Worm (Caenorhabditis elegans): Measurements from ENCODE around the gene W02C12.2.
A peak's percentile ranks its signal among the peaks of the same experiment; 100 is the strongest.

W02C12.2 gene

DNA sequence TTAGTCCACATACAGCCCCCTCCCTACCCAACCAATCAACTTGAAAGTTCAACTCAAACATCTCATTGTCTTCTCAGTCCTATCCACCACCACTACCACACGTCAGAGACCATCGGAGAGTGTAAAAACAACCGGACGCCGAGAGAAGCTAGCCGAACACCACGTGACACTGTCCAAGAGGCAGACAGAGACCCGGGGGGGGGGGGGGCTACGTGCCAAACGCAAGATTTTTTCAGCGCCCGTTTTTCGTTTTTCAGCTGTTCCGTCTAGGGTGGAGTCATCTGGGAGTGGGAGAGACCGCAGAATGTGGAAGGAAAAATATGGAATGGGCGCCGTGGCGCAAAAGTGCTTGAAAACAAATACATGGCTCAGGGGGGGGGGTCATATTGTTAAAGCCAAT lies 18.1 kb upstream of the W02C12.2 start:
- TF ChIP-seq tbx-11 (GFP tag; IDR thresholded peaks at IDR 0.05), result no peak
- TF ChIP-seq tbx-37 (GFP tag; conservative IDR thresholded peaks at IDR 0.05), result no peak

DNA sequence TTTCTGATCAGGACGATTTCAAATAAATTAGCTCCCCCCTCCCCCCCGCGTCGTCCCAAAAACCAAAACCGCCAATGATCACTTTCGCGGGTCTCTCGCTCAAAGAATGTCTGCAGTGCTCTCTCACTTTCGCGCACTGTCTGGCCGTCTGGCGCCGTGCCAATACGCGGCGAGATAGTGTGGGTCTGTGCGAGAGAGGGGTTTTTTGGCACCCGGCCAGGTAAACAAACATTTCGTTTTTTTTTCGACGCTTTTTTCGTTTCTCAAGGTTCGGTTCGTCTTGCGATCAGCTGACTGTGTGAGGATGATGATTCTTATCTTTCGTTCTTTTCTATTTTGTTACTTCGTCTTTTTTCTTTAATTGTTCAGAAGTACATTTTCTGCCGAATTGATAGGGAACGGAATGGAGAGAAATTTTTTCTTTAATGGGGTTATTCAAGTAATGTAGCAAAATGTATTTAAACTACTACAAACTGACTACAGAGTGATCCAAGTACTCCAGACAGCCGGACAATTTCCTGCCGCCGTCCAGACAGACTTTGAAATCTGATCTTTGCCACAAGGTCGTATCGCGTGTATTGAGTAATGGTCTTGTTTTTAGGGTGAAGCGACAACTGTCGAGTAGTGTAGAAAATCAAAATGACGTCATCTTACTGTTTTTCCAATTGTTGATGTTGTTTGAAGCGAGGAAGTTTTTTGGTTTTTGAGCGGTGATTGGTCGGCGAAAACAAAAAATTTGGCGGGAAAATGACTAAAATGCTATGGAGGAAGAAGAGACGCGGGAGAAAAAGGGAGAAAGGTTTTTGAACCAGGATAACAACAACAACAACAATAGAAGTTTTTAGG lies 16.6 kb upstream of the W02C12.2 start:
- TF ChIP-seq hmg-4 (GFP tag; optimal IDR thresholded peaks at IDR 0.05) (no peak), hnd-1 (tag; optimal IDR thresholded peaks at IDR 0.05) (no peak), ama-1 (optimal IDR thresholded peaks at IDR 0.05) (no peak), aly-1 (tag; optimal IDR thresholded peaks at IDR 0.05) (no peak), tra-4 (tag; optimal IDR thresholded peaks at IDR 0.05) (no peak), tbx-11 (GFP tag; IDR thresholded peaks at IDR 0.05) (no peak)

DNA sequence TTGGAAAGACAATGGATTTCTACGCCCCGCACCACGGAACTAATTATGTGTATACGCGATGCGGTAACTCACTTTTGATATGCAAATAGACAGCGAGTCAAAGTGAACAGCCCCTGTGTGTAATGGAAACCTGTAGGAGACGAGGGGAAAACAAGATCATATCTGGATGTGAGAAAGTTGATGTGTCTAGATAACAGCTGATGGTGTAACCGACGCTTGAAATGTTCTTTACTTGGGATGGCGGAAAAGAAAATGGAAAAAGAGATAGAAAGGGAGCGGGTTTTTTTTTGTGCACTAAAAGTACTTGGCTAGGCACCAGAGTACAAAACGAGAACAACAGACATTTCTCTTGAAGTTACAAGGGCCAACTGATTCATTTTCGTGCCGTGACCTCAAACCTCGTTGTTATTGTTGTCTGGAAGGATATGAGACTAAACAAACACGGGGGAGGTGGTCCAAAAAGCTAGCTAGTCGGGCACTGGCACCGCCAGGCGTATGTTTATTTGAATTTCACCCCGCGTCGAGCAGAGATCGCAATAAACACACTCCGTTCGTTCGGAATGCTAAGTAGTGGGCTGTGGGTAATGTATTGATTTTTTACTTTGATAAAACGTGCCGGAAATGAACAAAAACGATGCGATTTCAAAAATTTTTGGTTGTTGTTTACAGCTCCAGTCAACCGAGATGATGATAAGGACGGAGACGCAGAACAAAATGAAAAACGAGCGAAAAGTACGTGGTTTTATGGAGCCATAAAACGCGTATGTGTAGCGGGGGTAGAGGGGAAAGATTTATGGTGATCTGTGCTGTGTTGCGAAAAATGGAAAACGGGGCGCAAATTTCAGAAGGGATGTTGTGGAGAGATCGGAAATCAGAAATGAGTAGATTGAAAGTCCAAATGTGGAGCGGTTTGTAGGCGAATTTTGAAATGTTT lies 14.3 kb upstream of the W02C12.2 start:
- TF ChIP-seq hmbx-1 (tag; optimal IDR thresholded peaks at IDR 0.05), result no peak
- TF ChIP-seq scrt-1 (GFP tag; IDR thresholded peaks at IDR 0.05), result no peak
- no peak for TF ChIP-seq hmg-4 (GFP tag; optimal IDR thresholded peaks at IDR 0.05)

DNA sequence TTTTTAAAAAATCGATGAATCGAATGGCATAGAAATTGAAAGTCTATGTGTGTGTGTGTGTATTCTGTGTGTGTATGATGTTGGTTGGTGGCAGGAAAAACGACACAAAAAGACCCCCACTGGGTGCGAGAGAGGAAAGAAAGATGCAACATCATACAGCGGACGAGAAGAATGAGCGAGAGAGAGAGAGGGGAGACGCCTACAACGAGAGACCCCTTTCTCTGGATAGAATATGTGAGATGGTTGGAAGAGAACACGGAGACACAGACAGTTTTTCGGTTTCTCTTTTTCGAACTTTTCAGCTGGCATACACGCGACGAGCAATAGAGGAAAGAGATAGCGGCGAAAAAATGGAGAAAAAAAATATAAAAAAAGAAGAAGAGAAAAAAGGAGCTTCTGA lies 12.1 kb upstream of the W02C12.2 start:
- TF ChIP-seq hmg-4 (GFP tag; optimal IDR thresholded peaks at IDR 0.05) (peak; percentile 31), scrt-1 (GFP tag; IDR thresholded peaks at IDR 0.05) (no peak), tra-4 (tag; optimal IDR thresholded peaks at IDR 0.05) (no peak), F13C5.2 (tag; optimal IDR thresholded peaks at IDR 0.05) (peak; percentile 50)

DNA sequence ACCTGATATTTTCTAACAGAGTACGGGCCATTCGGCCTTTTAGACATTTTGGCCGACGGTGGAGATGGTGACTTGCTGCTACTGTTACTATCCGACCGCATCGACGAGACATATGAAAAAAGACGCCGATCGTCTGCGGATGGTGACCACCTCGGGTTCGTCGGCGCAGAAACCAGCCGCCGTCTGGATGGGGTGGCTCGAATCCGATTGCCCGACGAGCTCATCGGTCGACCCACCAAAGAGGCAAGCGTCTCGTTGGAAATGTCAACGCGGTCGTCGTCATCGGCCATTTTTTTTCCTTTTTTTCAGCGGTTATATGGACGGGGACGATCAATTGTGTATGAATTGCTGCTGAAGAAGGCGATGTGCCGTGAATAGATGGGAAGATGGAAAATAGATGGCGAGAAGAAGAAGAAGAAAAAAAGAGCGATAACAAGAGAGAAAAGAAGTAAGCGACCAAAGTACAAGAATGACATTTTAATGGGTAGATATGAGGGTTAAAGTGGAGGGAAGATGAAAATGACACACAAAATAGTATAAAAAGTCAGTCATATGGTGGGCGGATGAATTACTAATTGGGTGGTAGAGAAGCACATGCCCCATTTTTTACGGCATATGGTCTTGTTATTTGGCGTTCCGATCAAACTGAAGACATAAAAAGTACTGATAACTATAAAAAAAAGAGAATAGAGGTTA lies 11.1 kb upstream of the W02C12.2 start:
- TF ChIP-seq ama-1 (optimal IDR thresholded peaks at IDR 0.05) (no peak), aly-1 (tag; optimal IDR thresholded peaks at IDR 0.05) (no peak), hnd-1 (tag; optimal IDR thresholded peaks at IDR 0.05) (no peak), pes-1 (GFP tag; IDR thresholded peaks at IDR 0.05) (no peak)

DNA sequence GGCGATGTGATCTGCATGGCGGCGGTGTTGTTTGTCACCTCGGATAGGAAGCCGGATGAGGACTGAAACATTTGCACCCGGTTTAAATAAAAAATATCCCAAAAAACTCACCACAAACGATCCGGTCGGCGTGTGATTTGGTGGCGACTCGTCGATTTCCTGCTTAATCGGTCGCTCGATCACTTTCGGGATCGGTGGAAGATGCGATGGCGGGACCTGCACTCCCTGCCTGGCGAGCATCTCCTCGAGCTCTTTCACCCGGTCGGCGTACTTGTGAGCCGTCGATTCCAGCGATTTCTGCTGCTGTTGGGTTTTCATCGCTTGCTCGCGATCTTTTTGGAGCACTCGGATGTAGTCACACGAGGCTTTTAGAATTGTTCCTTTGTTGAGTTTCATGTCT lies 8.9 kb upstream of the W02C12.2 start:
- TF ChIP-seq hmg-4 (GFP tag; optimal IDR thresholded peaks at IDR 0.05) (no peak), pes-1 (GFP tag; IDR thresholded peaks at IDR 0.05) (no peak), tbx-37 (GFP tag; conservative IDR thresholded peaks at IDR 0.05) (no peak), ceh-13 (GFP tag; optimal IDR thresholded peaks at IDR 0.05) (no peak), tra-4 (tag; optimal IDR thresholded peaks at IDR 0.05) (no peak), hnd-1 (tag; optimal IDR thresholded peaks at IDR 0.05) (no peak), sea-1 (GFP tag; conservative IDR thresholded peaks at IDR 0.05) (no peak), ceh-36 (tag; optimal IDR thresholded peaks at IDR 0.05) (no peak), scrt-1 (GFP tag; IDR thresholded peaks at IDR 0.05) (no peak), ets-7 (tag; optimal IDR thresholded peaks at IDR 0.05) (no peak), aly-1 (tag; optimal IDR thresholded peaks at IDR 0.05) (no peak), B0310.2 (tag; optimal IDR thresholded peaks at IDR 0.05) (no peak), flt-1 (GFP tag; IDR thresholded peaks at IDR 0.05) (no peak), tbx-11 (GFP tag; IDR thresholded peaks at IDR 0.05) (no peak), ama-1 (optimal IDR thresholded peaks at IDR 0.05) (no peak), hmbx-1 (tag; optimal IDR thresholded peaks at IDR 0.05) (no peak), F13C5.2 (tag; optimal IDR thresholded peaks at IDR 0.05) (no peak)

DNA sequence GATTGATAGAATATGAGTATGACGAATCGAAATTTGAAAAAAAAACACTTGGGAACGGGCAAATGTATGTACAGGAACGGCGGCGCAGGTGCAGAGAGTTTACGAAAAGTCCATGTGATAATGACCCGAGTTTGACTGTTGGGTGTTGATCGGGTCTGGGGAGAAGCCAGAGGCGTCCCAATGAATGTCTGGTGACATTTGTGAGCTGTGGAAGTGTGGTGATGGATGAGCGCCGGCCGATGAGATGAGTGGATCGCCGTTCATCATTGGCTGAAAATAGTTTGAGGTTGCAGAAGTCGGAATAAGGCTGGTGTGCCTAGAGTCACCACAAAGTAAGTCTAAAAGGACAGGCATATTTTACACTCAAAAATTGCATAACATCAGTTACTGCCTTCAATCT lies 7.9 kb upstream of the W02C12.2 start:
- TF ChIP-seq sea-1 (GFP tag; conservative IDR thresholded peaks at IDR 0.05) (no peak), flt-1 (GFP tag; IDR thresholded peaks at IDR 0.05) (no peak), tra-4 (tag; optimal IDR thresholded peaks at IDR 0.05) (no peak), ets-7 (tag; optimal IDR thresholded peaks at IDR 0.05) (no peak), ceh-13 (GFP tag; optimal IDR thresholded peaks at IDR 0.05) (no peak), tbx-37 (GFP tag; conservative IDR thresholded peaks at IDR 0.05) (no peak), hmbx-1 (tag; optimal IDR thresholded peaks at IDR 0.05) (no peak), ama-1 (optimal IDR thresholded peaks at IDR 0.05) (no peak), F13C5.2 (tag; optimal IDR thresholded peaks at IDR 0.05) (no peak), hnd-1 (tag; optimal IDR thresholded peaks at IDR 0.05) (no peak), B0310.2 (tag; optimal IDR thresholded peaks at IDR 0.05) (no peak), aly-1 (tag; optimal IDR thresholded peaks at IDR 0.05) (no peak), scrt-1 (GFP tag; IDR thresholded peaks at IDR 0.05) (no peak), tbx-11 (GFP tag; IDR thresholded peaks at IDR 0.05) (no peak), hmg-4 (GFP tag; optimal IDR thresholded peaks at IDR 0.05) (no peak), pes-1 (GFP tag; IDR thresholded peaks at IDR 0.05) (no peak), ceh-36 (tag; optimal IDR thresholded peaks at IDR 0.05) (no peak)

Measured in whole organism, early embryonic.